Fruit fly (Drosophila melanogaster) whole organism, prepupa: ENCODE data around the gene scu.

Experiments used
- Eip93F ChIP-seq: fragments of 200-800 bp; sonication (Bioruptor generic); optimal IDR thresholded peaks from 2 replicates; lab custom pipeline; 2016; ENCODE audit warnings: missing biosample characterization, mild to moderate bottlenecking, missing genetic modification characterization
- net ChIP-seq: fragments of 200-800 bp; sonication (Bioruptor generic); optimal IDR thresholded peaks from 3 replicates; lab custom pipeline; 2016; ENCODE audit warnings: missing biosample characterization, missing genetic modification characterization

- TF ChIP-seq net (GFP tag; lab: Kevin White, UChicago) = no peak
- TF ChIP-seq Eip93F (GFP tag; lab: Kevin White, UChicago) = no peak
Observed at dm6 chrX:18136910-18137849, 46.1 kb downstream of the scu start, which contains the start of gene ari-1.
